Worm (Caenorhabditis elegans) whole organism, mixed stage, embryonic: Measurements from ENCODE around the gene C01G10.15.

Experiments used
- M03D4.4 ChIP-seq: sonication (generic microtip); optimal IDR thresholded peaks from 2 replicates; lab custom pipeline; 2017; ENCODE audit warnings: mild to moderate bottlenecking, missing genetic modification characterization, missing compliant biosample characterization
- ceh-83 ChIP-seq: fragments of 200-800 bp; sonication (Bioruptor generic); optimal IDR thresholded peaks from 2 replicates; lab custom pipeline; 2018; ENCODE audit warnings: mild to moderate bottlenecking, missing genetic modification characterization, missing compliant biosample characterization
- ham-2 ChIP-seq: fragments of 200-800 bp; sonication (Bioruptor generic); optimal IDR thresholded peaks from 2 replicates; lab custom pipeline; 2018; ENCODE audit warnings: mild to moderate bottlenecking, missing genetic modification characterization, missing compliant biosample characterization
- lin-13 ChIP-seq: fragments of 150-350 bp; optimal IDR thresholded peaks from 2 replicates; lab custom pipeline; 2014; ENCODE audit warnings: missing biosample characterization, missing genetic modification characterization
- lsy-2 ChIP-seq: fragments of 150-350 bp; optimal IDR thresholded peaks from 2 replicates; lab custom pipeline; 2014; ENCODE audit warnings: missing biosample characterization, missing genetic modification characterization
- mep-1 ChIP-seq: fragments of 150-350 bp; optimal IDR thresholded peaks from 2 replicates; lab custom pipeline; 2017; ENCODE audit warnings: missing biosample characterization, missing genetic modification reagents, missing genetic modification characterization, inconsistent platforms
- nhr-12 ChIP-seq: fragments of 150-350 bp; optimal IDR thresholded peaks from 2 replicates; lab custom pipeline; 2014; ENCODE audit warnings: missing biosample characterization, missing genetic modification characterization
- nhr-237 ChIP-seq: fragments of 150-350 bp; optimal IDR thresholded peaks from 2 replicates; lab custom pipeline; 2014; ENCODE audit warnings: missing biosample characterization, missing genetic modification characterization
- nhr-28 ChIP-seq: fragments of 150-350 bp; optimal IDR thresholded peaks from 2 replicates; lab custom pipeline; 2014; ENCODE audit warnings: missing biosample characterization, missing genetic modification characterization
- pha-4 ChIP-seq: fragments of 150-350 bp; optimal IDR thresholded peaks from 2 replicates; lab custom pipeline; 2018; ENCODE audit warnings: missing biosample characterization, missing genetic modification reagents, missing genetic modification characterization
- snpc-4 ChIP-seq: fragments of 150-350 bp; optimal IDR thresholded peaks from 2 replicates; lab custom pipeline; 2014; ENCODE audit warnings: missing biosample characterization, missing genetic modification characterization
- unc-39 ChIP-seq: fragments of 150-350 bp; optimal IDR thresholded peaks from 2 replicates; lab custom pipeline; 2014; ENCODE audit warnings: missing biosample characterization, missing genetic modification characterization
- zip-8 ChIP-seq: fragments of 150-350 bp; optimal IDR thresholded peaks from 2 replicates; lab custom pipeline; 2014; ENCODE audit warnings: missing biosample characterization, missing genetic modification characterization
- ztf-11 ChIP-seq: fragments of 150-350 bp; optimal IDR thresholded peaks from 2 replicates; lab custom pipeline; 2014; ENCODE audit warnings: missing biosample characterization, missing genetic modification characterization

- TF ChIP-seq nhr-12 (tag; lab: Kevin White, UChicago) (no peak), lsy-2 (tag; lab: Kevin White, UChicago) (peak; percentile 73), ham-2 (GFP tag; lab: Kevin White, UChicago) (no peak), unc-39 (no peak), M03D4.4 (tag; lab: Kevin White, UChicago) (peak; percentile 44), ceh-83 (GFP tag; lab: Kevin White, UChicago) (no peak), zip-8 (no peak), ztf-11 (tag; lab: Kevin White, UChicago) (no peak), lin-13 (tag; lab: Kevin White, UChicago) (peak; percentile 44), nhr-28 (tag; lab: Kevin White, UChicago) (no peak), nhr-237 (tag; lab: Kevin White, UChicago) (peak; percentile 90), snpc-4 (tag; lab: Kevin White, UChicago) (no peak), mep-1 (tag; lab: Kevin White, UChicago) (peak; percentile 87), pha-4 (peak; percentile 46)
Observed at ce11 chrV:15085335-15085800, 1.7 kb downstream of the C01G10.15 start, which contains the start of the genes ahsa-1 and C01G10.7.
